Worm (Caenorhabditis elegans): ENCODE results near the gene nlp-55.
A peak's percentile ranks its signal among the peaks of the same experiment; 100 is the strongest.

The nlp-55 gene

DNA sequence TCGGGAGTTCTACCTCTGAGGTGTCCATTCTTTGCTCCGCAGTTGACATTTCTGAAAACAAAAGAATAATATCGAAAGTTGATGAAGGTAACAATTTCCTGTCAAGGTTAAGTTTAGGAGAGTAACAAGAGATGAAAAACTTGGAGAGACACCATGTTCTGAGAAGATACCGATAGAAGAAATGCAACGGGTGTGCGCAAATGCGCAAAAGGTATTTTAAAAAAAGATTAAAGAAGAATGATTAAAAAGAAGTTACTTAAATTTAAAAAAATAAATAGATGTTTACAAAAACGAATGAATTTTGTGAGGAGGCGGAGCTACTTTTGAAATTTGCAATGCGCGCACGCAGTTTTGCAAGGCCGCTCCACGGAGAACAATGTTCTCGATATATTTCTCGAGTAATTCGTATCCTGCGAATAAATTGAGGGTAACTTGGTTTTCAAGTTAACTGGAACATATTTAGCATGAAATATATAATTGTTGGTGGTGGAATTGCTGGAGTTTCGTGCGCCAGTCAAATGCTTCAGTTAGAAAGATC lies 29.9 kb upstream of the nlp-55 start, which contains the start of the genes ran-3 and C26D10.3:
ran-3 (minus strand) TSS at position 51 of the 538 bp plus-strand sequence.
C26D10.3 (plus strand) TSS at position 385 of the 538 bp plus-strand sequence.
- no peak for TF ChIP-seq hnd-1 (tag; optimal IDR thresholded peaks at IDR 0.05)
- TF ChIP-seq hmg-4 (GFP tag; optimal IDR thresholded peaks at IDR 0.05): no peak
- peak; percentile 57; the same call in 1 of the 2 replicates for TF ChIP-seq scrt-1 (GFP tag; IDR thresholded peaks at IDR 0.05)
- no peak for TF ChIP-seq tbx-37 (GFP tag; conservative IDR thresholded peaks at IDR 0.05)
- TF ChIP-seq sea-1 (GFP tag; conservative IDR thresholded peaks at IDR 0.05): no peak
- TF ChIP-seq pes-1 (GFP tag; IDR thresholded peaks at IDR 0.05): peak; percentile 69
- no peak for TF ChIP-seq ama-1 (optimal IDR thresholded peaks at IDR 0.05)
- TF ChIP-seq F13C5.2 (tag; optimal IDR thresholded peaks at IDR 0.05): peak; percentile 76
- no peak for TF ChIP-seq B0310.2 (tag; optimal IDR thresholded peaks at IDR 0.05)
- peak; percentile 11 for TF ChIP-seq ceh-36 (tag; optimal IDR thresholded peaks at IDR 0.05)
- 0 out of 2 replicates have a peak, but pooled peaks have one; percentile 41 for TF ChIP-seq tbx-11 (GFP tag; IDR thresholded peaks at IDR 0.05)
- no peak for TF ChIP-seq hmbx-1 (tag; optimal IDR thresholded peaks at IDR 0.05)
- TF ChIP-seq tra-4 (tag; optimal IDR thresholded peaks at IDR 0.05): no peak
- TF ChIP-seq ets-7 (tag; optimal IDR thresholded peaks at IDR 0.05): no peak

DNA sequence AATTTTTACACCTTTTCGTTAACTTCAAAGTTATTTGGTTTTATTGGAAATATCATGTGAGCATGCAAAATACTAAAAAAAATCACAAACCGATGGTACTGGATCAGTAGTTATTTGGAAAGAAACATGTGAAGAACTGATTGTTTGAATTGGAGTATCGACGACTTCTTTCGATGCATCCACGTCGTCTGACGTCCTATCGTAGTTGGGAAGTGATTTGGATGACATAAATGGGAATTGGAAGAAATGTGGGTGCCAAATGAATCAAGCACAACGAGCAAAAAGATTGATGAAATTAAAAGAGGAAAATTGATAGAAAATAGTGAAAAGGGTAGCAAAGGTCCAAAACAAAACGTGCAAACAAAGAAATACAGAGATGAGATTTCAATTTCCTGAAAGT lies 26.0 kb upstream of the nlp-55 start, which contains the start of gene shw-1:
shw-1 (minus strand) TSS at position 228 of the 400 bp plus-strand sequence.
- TF ChIP-seq pes-1 (GFP tag; IDR thresholded peaks at IDR 0.05) (no peak), tbx-37 (GFP tag; conservative IDR thresholded peaks at IDR 0.05) (no peak), tra-4 (tag; optimal IDR thresholded peaks at IDR 0.05) (no peak), F13C5.2 (tag; optimal IDR thresholded peaks at IDR 0.05) (no peak), B0310.2 (tag; optimal IDR thresholded peaks at IDR 0.05) (no peak), scrt-1 (GFP tag; IDR thresholded peaks at IDR 0.05) (no peak), ceh-36 (tag; optimal IDR thresholded peaks at IDR 0.05) (no peak)

DNA sequence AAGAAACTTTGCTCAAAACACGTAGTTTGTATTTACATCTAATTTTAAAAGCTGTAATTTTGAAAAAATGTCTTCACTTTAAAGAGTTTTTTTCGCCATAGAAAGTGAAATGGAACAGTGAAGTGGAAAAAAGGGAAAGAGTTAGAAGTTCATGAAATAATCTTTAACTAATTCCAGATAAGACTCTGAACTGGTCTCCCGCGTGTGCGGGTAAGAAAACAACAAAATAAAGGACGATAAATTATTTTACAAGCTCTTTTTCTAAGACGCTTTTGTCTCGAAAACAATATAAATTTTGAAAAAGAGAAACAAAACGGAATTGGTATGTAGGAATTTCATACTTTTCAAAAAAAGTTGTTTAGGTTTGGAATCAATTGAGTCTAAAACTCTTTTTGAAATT lies 21.5 kb upstream of the nlp-55 start:
- TF ChIP-seq pes-1 (GFP tag; IDR thresholded peaks at IDR 0.05) (no peak), hmg-4 (GFP tag; optimal IDR thresholded peaks at IDR 0.05) (no peak), F13C5.2 (tag; optimal IDR thresholded peaks at IDR 0.05) (no peak), ets-7 (tag; optimal IDR thresholded peaks at IDR 0.05) (no peak), B0310.2 (tag; optimal IDR thresholded peaks at IDR 0.05) (no peak), tra-4 (tag; optimal IDR thresholded peaks at IDR 0.05) (no peak), hnd-1 (tag; optimal IDR thresholded peaks at IDR 0.05) (no peak), sea-1 (GFP tag; conservative IDR thresholded peaks at IDR 0.05) (no peak), tbx-11 (GFP tag; IDR thresholded peaks at IDR 0.05) (no peak), hmbx-1 (tag; optimal IDR thresholded peaks at IDR 0.05) (no peak), scrt-1 (GFP tag; IDR thresholded peaks at IDR 0.05) (no peak), aly-1 (tag; optimal IDR thresholded peaks at IDR 0.05) (no peak), tbx-37 (GFP tag; conservative IDR thresholded peaks at IDR 0.05) (no peak)

DNA sequence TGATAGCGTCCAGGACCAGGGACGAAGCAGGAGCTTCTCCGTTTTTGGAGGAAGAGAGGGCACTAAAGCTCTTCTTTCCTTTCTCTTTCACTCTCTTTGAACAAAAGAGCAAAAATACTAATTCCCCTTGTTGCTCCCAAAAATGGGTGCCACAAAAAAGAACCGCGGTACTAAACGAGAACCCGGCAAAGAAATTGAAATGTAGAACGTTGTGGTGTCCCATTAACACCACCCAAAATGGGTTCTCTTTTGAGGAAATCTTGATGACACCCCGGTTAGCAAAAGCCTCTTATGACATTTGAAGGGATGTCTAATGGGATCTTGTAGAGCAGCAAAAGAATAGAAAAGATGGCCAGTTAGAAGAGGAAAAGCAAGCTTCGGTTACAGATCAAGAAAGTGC lies 19.6 kb upstream of the nlp-55 start:
- TF ChIP-seq hnd-1 (tag; optimal IDR thresholded peaks at IDR 0.05) (no peak), hmg-4 (GFP tag; optimal IDR thresholded peaks at IDR 0.05) (no peak), scrt-1 (GFP tag; IDR thresholded peaks at IDR 0.05) (no peak), aly-1 (tag; optimal IDR thresholded peaks at IDR 0.05) (no peak), flt-1 (GFP tag; IDR thresholded peaks at IDR 0.05) (no peak), ets-7 (tag; optimal IDR thresholded peaks at IDR 0.05) (no peak)

DNA sequence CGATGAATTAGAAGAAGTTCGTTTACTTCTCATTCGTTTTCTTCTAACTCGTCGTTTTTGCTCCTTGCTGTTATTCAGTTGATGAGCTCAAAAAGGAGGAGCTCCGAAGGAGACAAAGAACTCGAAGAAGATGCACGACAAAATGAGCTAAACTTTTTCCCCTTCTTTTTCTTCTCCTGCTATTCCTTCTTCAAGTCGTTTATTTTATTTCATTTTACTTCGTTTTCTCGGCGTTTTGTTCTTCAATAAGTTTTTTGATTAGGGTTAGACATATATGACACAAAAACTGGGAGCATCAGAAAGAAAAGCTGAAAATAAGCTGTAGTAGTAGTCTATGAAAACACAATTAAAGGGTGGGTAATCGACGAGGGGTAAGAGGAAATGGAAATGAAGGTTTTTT lies 16.8 kb upstream of the nlp-55 start:
- TF ChIP-seq pes-1 (GFP tag; IDR thresholded peaks at IDR 0.05) (no peak), sea-1 (GFP tag; conservative IDR thresholded peaks at IDR 0.05) (no peak), hnd-1 (tag; optimal IDR thresholded peaks at IDR 0.05) (no peak), F13C5.2 (tag; optimal IDR thresholded peaks at IDR 0.05) (no peak), ama-1 (optimal IDR thresholded peaks at IDR 0.05) (no peak), aly-1 (tag; optimal IDR thresholded peaks at IDR 0.05) (no peak)

DNA sequence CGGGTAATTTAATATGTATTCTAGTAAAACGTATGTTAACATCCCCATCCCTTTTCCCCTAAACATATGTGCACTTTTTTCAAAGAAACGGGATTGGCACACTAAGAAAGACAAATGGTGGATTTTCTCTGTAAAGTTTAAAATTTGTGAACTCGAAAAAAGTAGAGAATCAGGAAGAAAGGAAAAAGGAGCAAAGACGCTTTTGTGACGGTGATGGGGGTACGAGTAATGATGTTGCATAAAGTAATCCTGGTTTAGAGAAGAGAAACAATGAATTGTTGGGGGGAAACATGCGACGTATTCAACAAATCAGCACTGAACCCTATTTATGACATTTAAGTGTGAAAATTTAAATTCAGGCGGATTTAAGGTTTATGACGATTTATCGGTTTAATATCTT lies 16.3 kb upstream of the nlp-55 start:
- no peak for TF ChIP-seq tra-4 (tag; optimal IDR thresholded peaks at IDR 0.05)
- no peak for TF ChIP-seq tbx-11 (GFP tag; IDR thresholded peaks at IDR 0.05)
- no peak for TF ChIP-seq ama-1 (optimal IDR thresholded peaks at IDR 0.05)
- TF ChIP-seq ceh-36 (tag; optimal IDR thresholded peaks at IDR 0.05): no peak
- no peak for TF ChIP-seq hnd-1 (tag; optimal IDR thresholded peaks at IDR 0.05)
- TF ChIP-seq F13C5.2 (tag; optimal IDR thresholded peaks at IDR 0.05): no peak
- no peak for TF ChIP-seq pes-1 (GFP tag; IDR thresholded peaks at IDR 0.05)
- TF ChIP-seq tbx-37 (GFP tag; conservative IDR thresholded peaks at IDR 0.05): no peak
- no peak for TF ChIP-seq ets-7 (tag; optimal IDR thresholded peaks at IDR 0.05)
- no peak for TF ChIP-seq aly-1 (tag; optimal IDR thresholded peaks at IDR 0.05)

DNA sequence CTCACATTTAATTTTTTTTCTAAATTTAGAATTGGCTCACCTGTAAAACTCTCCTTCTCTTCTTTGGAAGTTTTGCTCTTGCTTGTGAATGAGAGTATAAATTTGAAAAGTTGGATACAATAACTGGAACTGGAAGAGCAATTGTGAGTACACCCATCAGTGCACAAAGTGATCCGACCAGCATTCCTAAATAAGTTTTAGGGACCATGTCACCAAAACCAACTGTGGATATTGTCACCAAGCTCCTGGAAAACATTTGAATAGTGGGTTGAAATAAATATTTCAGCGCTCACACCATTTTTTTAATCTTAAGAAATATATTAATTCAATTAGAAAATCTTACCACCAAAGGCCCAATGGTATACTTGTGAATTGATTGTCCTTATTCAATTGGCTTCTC lies 13.1 kb upstream of the nlp-55 start:
- no peak for TF ChIP-seq hmg-4 (GFP tag; optimal IDR thresholded peaks at IDR 0.05)
- no peak for TF ChIP-seq pes-1 (GFP tag; IDR thresholded peaks at IDR 0.05)
- no peak for TF ChIP-seq hmbx-1 (tag; optimal IDR thresholded peaks at IDR 0.05)
- TF ChIP-seq tra-4 (tag; optimal IDR thresholded peaks at IDR 0.05): no peak
- TF ChIP-seq hnd-1 (tag; optimal IDR thresholded peaks at IDR 0.05): no peak
- TF ChIP-seq flt-1 (GFP tag; IDR thresholded peaks at IDR 0.05): no peak
- no peak for TF ChIP-seq scrt-1 (GFP tag; IDR thresholded peaks at IDR 0.05)
- no peak for TF ChIP-seq aly-1 (tag; optimal IDR thresholded peaks at IDR 0.05)
- TF ChIP-seq ama-1 (optimal IDR thresholded peaks at IDR 0.05): no peak
- no peak for TF ChIP-seq ceh-36 (tag; optimal IDR thresholded peaks at IDR 0.05)
- no peak for TF ChIP-seq B0310.2 (tag; optimal IDR thresholded peaks at IDR 0.05)

DNA sequence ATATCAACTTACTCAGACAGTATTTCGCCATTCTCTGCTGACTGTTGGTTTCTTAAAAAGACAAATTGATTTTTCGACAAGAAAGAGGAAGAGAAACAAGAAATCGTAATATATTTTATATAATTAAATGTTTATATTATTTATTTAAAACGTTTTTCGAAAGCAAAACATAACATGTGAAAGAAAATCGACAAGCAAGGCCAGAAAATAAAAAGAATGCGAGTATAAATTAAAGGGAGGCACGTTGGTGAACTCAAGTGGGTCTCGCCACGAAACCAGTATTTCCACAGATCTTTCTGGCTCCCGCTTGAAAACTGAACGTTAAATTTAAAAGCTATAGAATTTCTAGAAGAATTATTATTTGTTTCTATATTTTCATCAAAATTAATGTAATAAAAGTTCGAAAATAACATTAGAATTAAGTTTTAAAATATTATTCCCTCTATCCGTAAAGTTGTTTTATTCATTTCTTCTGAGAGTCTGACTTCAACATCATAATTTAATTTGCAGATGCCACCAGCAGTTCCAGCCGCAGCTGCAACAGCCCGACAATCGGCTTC lies 12.0 kb downstream of the nlp-55 start, which contains the start of the genes nst-1 and cct-4:
nst-1 (minus strand) TSS at position 51 of the 560 bp plus-strand sequence.
cct-4 (plus strand) TSS at position 510 of the 560 bp plus-strand sequence.
- TF ChIP-seq sea-1 (GFP tag; conservative IDR thresholded peaks at IDR 0.05) (no peak), tbx-37 (GFP tag; conservative IDR thresholded peaks at IDR 0.05) (no peak), ama-1 (optimal IDR thresholded peaks at IDR 0.05) (no peak), F13C5.2 (tag; optimal IDR thresholded peaks at IDR 0.05) (no peak), flt-1 (GFP tag; IDR thresholded peaks at IDR 0.05) (no peak), tbx-11 (GFP tag; IDR thresholded peaks at IDR 0.05) (no peak)
